Fruit fly (Drosophila melanogaster) whole organism, wandering third instar larva: Measurements from ENCODE around the gene Nhe3.

ENCODE experiments used
- Abd-B ChIP-seq: fragments of >200 bp; optimal IDR thresholded peaks from 2 replicates; lab custom pipeline; 2017; ENCODE audit warnings: missing biosample characterization, missing genetic modification characterization
- CG32264 ChIP-seq: fragments of 200-800 bp; sonication (Bioruptor generic); optimal IDR thresholded peaks from 2 replicates; lab custom pipeline; 2016; ENCODE audit warnings: missing biosample characterization, missing genetic modification characterization
- CG9705 ChIP-seq: fragments of 200-800 bp; sonication (Bioruptor generic); optimal IDR thresholded peaks from 2 replicates; lab custom pipeline; 2018; ENCODE audit warnings: missing biosample characterization, mild to moderate bottlenecking, missing genetic modification characterization
- CrebA ChIP-seq: fragments of 200-800 bp; sonication (Bioruptor generic); optimal IDR thresholded peaks from 2 replicates; lab custom pipeline; 2016; ENCODE audit warnings: missing biosample characterization, mild to moderate bottlenecking, missing genetic modification characterization, borderline replicate concordance
- Dfd ChIP-seq: fragments of >200 bp; optimal IDR thresholded peaks from 2 replicates; lab custom pipeline; 2017; ENCODE audit warnings: missing biosample characterization, missing genetic modification characterization
- Dif ChIP-seq: fragments of 200-275, 200-300 bp; sonication (Bioruptor generic); optimal IDR thresholded peaks from 2 replicates; lab custom pipeline; 2018; ENCODE audit warnings: missing biosample characterization, missing genetic modification characterization; ENCODE audit not compliant: partially characterized antibody
- GATAd ChIP-seq: sonication (Bioruptor generic); optimal IDR thresholded peaks from 2 replicates; lab custom pipeline; 2016; ENCODE audit warnings: missing biosample characterization, missing genetic modification characterization
- HLH106 ChIP-seq: fragments of 200-800 bp; optimal IDR thresholded peaks from 3 replicates; lab custom pipeline; 2019; ENCODE audit warnings: missing biosample characterization, mild to moderate bottlenecking, missing genetic modification characterization, moderate library complexity
- Hnf4 ChIP-seq: fragments of 200-800 bp; sonication (Bioruptor generic); optimal IDR thresholded peaks from 2 replicates; lab custom pipeline; 2016; ENCODE audit warnings: missing biosample characterization, mild to moderate bottlenecking, missing genetic modification characterization
- Hr78 ChIP-seq: fragments of >200 bp; optimal IDR thresholded peaks from 2 replicates; lab custom pipeline; 2017; ENCODE audit warnings: missing biosample characterization, missing genetic modification characterization
- Hr83 ChIP-seq: fragments of 200-300 bp; sonication (Bioruptor generic); optimal IDR thresholded peaks from 2 replicates; lab custom pipeline; 2016; ENCODE audit warnings: missing biosample characterization, mild to moderate bottlenecking, missing genetic modification characterization, moderate library complexity; ENCODE audit not compliant: poor library complexity, severe bottlenecking
- Jra ChIP-seq: sonication (Bioruptor generic); optimal IDR thresholded peaks from 2 replicates; lab custom pipeline; 2016; ENCODE audit warnings: missing biosample characterization, missing genetic modification characterization
- Mio ChIP-seq: sonication (Bioruptor generic); optimal IDR thresholded peaks from 2 replicates; lab custom pipeline; 2016; ENCODE audit warnings: missing biosample characterization, missing genetic modification characterization
- Myc ChIP-seq: fragments of >200 bp; optimal IDR thresholded peaks from 2 replicates; lab custom pipeline; 2017
- N ChIP-seq: fragments of >200 bp; optimal IDR thresholded peaks from 2 replicates; lab custom pipeline; 2018; ENCODE audit warnings: missing biosample characterization, missing external identifiers, missing genetic modification characterization
- OdsH ChIP-seq: fragments of 200-800 bp; sonication (Bioruptor generic); optimal IDR thresholded peaks from 2 replicates; lab custom pipeline; 2016; ENCODE audit warnings: missing biosample characterization, mild to moderate bottlenecking, missing genetic modification characterization
- Rel ChIP-seq, 2 experiments: fragments of 200-800 bp; sonication (Bioruptor generic) in 1 of 2; optimal IDR thresholded peaks; 2 replicates in 1 of 2; 3 replicates in 1 of 2; lab custom pipeline; 2016 to 2019; ENCODE audit warnings: mild to moderate bottlenecking in 2 of 2, missing biosample characterization in 2 of 2, missing genetic modification characterization in 2 of 2, moderate library complexity in 1 of 2
- Sp1 ChIP-seq: fragments of 200-800 bp; sonication (Bioruptor generic); optimal IDR thresholded peaks from 3 replicates; lab custom pipeline; 2019; ENCODE audit warnings: missing biosample characterization, mild to moderate bottlenecking, missing genetic modification characterization, moderate library complexity
- Vsx2 ChIP-seq: fragments of 200-300, 225-300 bp; sonication (Bioruptor generic); optimal IDR thresholded peaks from 2 replicates; lab custom pipeline; 2018; ENCODE audit warnings: missing biosample characterization, missing genetic modification characterization; ENCODE audit not compliant: partially characterized antibody
- br ChIP-seq: fragments of 200-800 bp; sonication (Bioruptor generic); optimal IDR thresholded peaks from 2 replicates; lab custom pipeline; 2016; ENCODE audit warnings: missing biosample characterization, missing genetic modification characterization
- brk ChIP-seq: fragments of 200-800 bp; sonication (Bioruptor generic); optimal IDR thresholded peaks from 2 replicates; lab custom pipeline; 2016; ENCODE audit warnings: missing biosample characterization, mild to moderate bottlenecking, missing genetic modification characterization
- dmrt93B ChIP-seq: fragments of 200-800 bp; sonication (Bioruptor generic); optimal IDR thresholded peaks from 2 replicates; lab custom pipeline; 2018; ENCODE audit warnings: missing biosample characterization, mild to moderate bottlenecking, missing genetic modification characterization
- dsf ChIP-seq: sonication (Bioruptor generic); optimal IDR thresholded peaks from 2 replicates; lab custom pipeline; 2016; ENCODE audit warnings: missing biosample characterization, missing genetic modification characterization, borderline replicate concordance
- foxo ChIP-seq, 2 experiments: fragments of 200-800 bp; sonication (Bioruptor generic); optimal IDR thresholded peaks; 2 replicates in 1 of 2; 3 replicates in 1 of 2; lab custom pipeline; 2016 to 2017; ENCODE audit warnings: missing biosample characterization in 2 of 2, missing genetic modification characterization in 2 of 2
- fru ChIP-seq: fragments of 200-800 bp; sonication (Bioruptor generic); optimal IDR thresholded peaks from 3 replicates; lab custom pipeline; 2016; ENCODE audit warnings: missing biosample characterization, mild to moderate bottlenecking, missing genetic modification characterization
- h ChIP-seq: fragments of 200-800 bp; sonication (Bioruptor generic); optimal IDR thresholded peaks from 3 replicates; lab custom pipeline; 2016; ENCODE audit warnings: missing biosample characterization, mild to moderate bottlenecking, missing genetic modification characterization
- jim ChIP-seq: fragments of 175-275, 200-325 bp; sonication (Bioruptor generic); optimal IDR thresholded peaks from 2 replicates; lab custom pipeline; 2016; ENCODE audit warnings: missing biosample characterization, mild to moderate bottlenecking, missing genetic modification characterization
- lola ChIP-seq: fragments of >200 bp; optimal IDR thresholded peaks from 2 replicates; lab custom pipeline; 2017; ENCODE audit warnings: missing biosample characterization, missing genetic modification characterization
- pan ChIP-seq: fragments of >200 bp; optimal IDR thresholded peaks from 2 replicates; lab custom pipeline; 2017
- psq ChIP-seq: fragments of 200-800 bp; sonication (Bioruptor generic); optimal IDR thresholded peaks from 3 replicates; lab custom pipeline; 2017; ENCODE audit warnings: missing biosample characterization, mild to moderate bottlenecking, missing genetic modification characterization, moderate library complexity
- rgr ChIP-seq: fragments of 200-800 bp; sonication (Bioruptor generic); optimal IDR thresholded peaks from 3 replicates; lab custom pipeline; 2016; ENCODE audit warnings: missing biosample characterization, mild to moderate bottlenecking, missing genetic modification characterization
- sage ChIP-seq: fragments of 200-800 bp; sonication (Bioruptor generic); optimal IDR thresholded peaks from 2 replicates; lab custom pipeline; 2016; ENCODE audit warnings: missing biosample characterization, mild to moderate bottlenecking, missing genetic modification characterization
- tai ChIP-seq: sonication (Bioruptor generic); optimal IDR thresholded peaks from 2 replicates; lab custom pipeline; 2016; ENCODE audit warnings: missing biosample characterization, missing genetic modification characterization
- usp ChIP-seq: fragments of >200 bp; optimal IDR thresholded peaks from 2 replicates; lab custom pipeline; 2017; ENCODE audit warnings: missing biosample characterization, missing genetic modification characterization
- woc ChIP-seq: sonication (Bioruptor generic); optimal IDR thresholded peaks from 2 replicates; lab custom pipeline; 2016; ENCODE audit warnings: missing biosample characterization, mild to moderate bottlenecking, missing genetic modification characterization

Nhe3 gene

dm6 chr2L:6643218-6643756 lies 40.9 kb downstream of the Nhe3 start:
- TF ChIP-seq N (GFP tag; lab: Kevin White, UChicago) (no peak), tai (GFP tag; lab: Kevin White, UChicago) (no peak), Dif (GFP tag; lab: Kevin White, UChicago) (no peak), Abd-B (GFP tag; lab: Kevin White, UChicago) (no peak), jim (no peak), CrebA (GFP tag; lab: Kevin White, UChicago) (peak; percentile 32), lola (GFP tag; lab: Kevin White, UChicago) (no peak), Vsx2 (GFP tag; lab: Kevin White, UChicago) (no peak), h (GFP tag; lab: Kevin White, UChicago) (peak; percentile 19), foxo (GFP tag; optimal IDR thresholded peaks at IDR 0.05; lab: Kevin White, UChicago) (peak in 1 of 2 experiments; percentile 11), Hr83 (GFP tag; lab: Kevin White, UChicago) (no peak), rgr (GFP tag; lab: Kevin White, UChicago) (no peak), Myc (lab: Kevin White, UChicago) (no peak), Mio (GFP tag; lab: Kevin White, UChicago) (no peak), psq (peak; percentile 33), Dfd (GFP tag; lab: Kevin White, UChicago) (no peak), OdsH (GFP tag; lab: Kevin White, UChicago) (peak; percentile 19), pan (lab: Kevin White, UChicago) (no peak), HLH106 (tag; lab: Kevin White, UChicago) (no peak), CG9705 (GFP tag; lab: Kevin White, UChicago) (no peak), Sp1 (GFP tag; lab: Kevin White, UChicago) (no peak), CG32264 (no peak), brk (GFP tag; lab: Kevin White, UChicago) (no peak), dsf (no peak), br (GFP tag; lab: Kevin White, UChicago) (no peak), Hr78 (GFP tag; lab: Kevin White, UChicago) (no peak), woc (GFP tag; lab: Kevin White, UChicago) (no peak), Jra (GFP tag; lab: Kevin White, UChicago) (peak; percentile 25), Rel (GFP tag; optimal IDR thresholded peaks at IDR 0.05; lab: Kevin White, UChicago) (no peak), Rel (tag; optimal IDR thresholded peaks at IDR 0.05; lab: Kevin White, UChicago) (no peak), Hnf4 (GFP tag; lab: Kevin White, UChicago) (no peak), sage (GFP tag; lab: Kevin White, UChicago) (peak; percentile 25), usp (no peak), fru (GFP tag; lab: Kevin White, UChicago) (no peak), dmrt93B (GFP tag; lab: Kevin White, UChicago) (no peak), GATAd (GFP tag; lab: Kevin White, UChicago) (no peak)
- TF ChIP-seq, all 38 proteins: peak for 7

dm6 chr2L:6632307-6632706 lies 51.9 kb downstream of the Nhe3 start, which contains the start of gene Oatp26F:
Gene Oatp26F (minus strand): TSS chr2L:6632407.
- TF ChIP-seq Hnf4 (GFP tag; lab: Kevin White, UChicago) (no peak), CrebA (GFP tag; lab: Kevin White, UChicago) (no peak), N (GFP tag; lab: Kevin White, UChicago) (no peak), brk (GFP tag; lab: Kevin White, UChicago) (no peak), woc (GFP tag; lab: Kevin White, UChicago) (no peak), pan (lab: Kevin White, UChicago) (no peak), Mio (GFP tag; lab: Kevin White, UChicago) (no peak), rgr (GFP tag; lab: Kevin White, UChicago) (no peak), Dif (GFP tag; lab: Kevin White, UChicago) (no peak)
